Worm (Caenorhabditis elegans): ENCODE data around the gene rnp-1.

ce11 chrV:12211090-12211489, 19.0 kb downstream of the rnp-1 start:
- TF ChIP-seq snpc-4 (tag; optimal IDR thresholded peaks at IDR 0.05) (no peak), dpl-1 (GFP tag; optimal IDR thresholded peaks at IDR 0.05) (no peak), Y116A8C.19 (tag; optimal IDR thresholded peaks at IDR 0.05; ENCODE audit: borderline replicate concordance) (no peak), lin-13 (GFP tag; optimal IDR thresholded peaks at IDR 0.05) (no peak), unc-130 (tag; optimal IDR thresholded peaks at IDR 0.05) (no peak)
